Worm (Caenorhabditis elegans): ENCODE data around the gene Y73F8A.32.

- no peak for TF ChIP-seq ctbp-1 (GFP tag; IDR thresholded peaks at IDR 0.05)
- no peak for TF ChIP-seq ceh-44 (GFP tag; IDR thresholded peaks at IDR 0.05)
- TF ChIP-seq skn-1 (tag; optimal IDR thresholded peaks at IDR 0.05), result no peak
- no peak for TF ChIP-seq daf-12 (tag; optimal IDR thresholded peaks at IDR 0.05)
- no peak for TF ChIP-seq gei-8 (GFP tag; optimal IDR thresholded peaks at IDR 0.05)
- no peak for TF ChIP-seq fkh-10 (GFP tag; optimal IDR thresholded peaks at IDR 0.05)
- no peak for TF ChIP-seq snpc-4 (tag; optimal IDR thresholded peaks at IDR 0.05)
These were observed 6.0 kb upstream of the Y73F8A.32 start for ce11 chrIV:15527282-15527681.
